Fruit fly (Drosophila melanogaster): ENCODE data around the gene CG31787.

CG31787 gene

dm6 chr2L:18305057-18305829 is 19.7 kb upstream of the CG31787 start (continued):
- TF ChIP-seq CG11695 (GFP tag; IDR thresholded peaks at IDR 0.05) (peak; percentile 41; the same call in 1 of the 3 replicates), row (GFP tag; IDR thresholded peaks at IDR 0.05) (peak; percentile 64), CG12299 (tag; optimal IDR thresholded peaks at IDR 0.05) (no peak), CG10209 (GFP tag; optimal IDR thresholded peaks at IDR 0.05) (peak; percentile 75), CG12155 (GFP tag; optimal IDR thresholded peaks at IDR 0.05) (peak; percentile 4), CG34376 (GFP tag; optimal IDR thresholded peaks at IDR 0.05) (no peak), gt (GFP tag; IDR thresholded peaks at IDR 0.05) (0 out of 2 replicates have a peak, but pooled peaks have one; percentile 30), zen (tag; optimal IDR thresholded peaks at IDR 0.05) (peak; percentile 91), CG30403 (GFP tag; optimal IDR thresholded peaks at IDR 0.05) (peak; percentile 48), D (optimal IDR thresholded peaks at IDR 0.05) (no peak), D (GFP tag; optimal IDR thresholded peaks at IDR 0.05) (peak; percentile 80), CG2116 (GFP tag; optimal IDR thresholded peaks at IDR 0.05) (peak; percentile 21), CG6689 (GFP tag; IDR thresholded peaks at IDR 0.05) (peak; percentile 79), Six4 (GFP tag; optimal IDR thresholded peaks at IDR 0.05) (peak; percentile 46), kni (GFP tag; optimal IDR thresholded peaks at IDR 0.05) (peak; percentile 75), hth (optimal IDR thresholded peaks at IDR 0.05) (peak; percentile 72), CG6813 (GFP tag; optimal IDR thresholded peaks at IDR 0.05) (peak; percentile 43), CG2678 (tag; optimal IDR thresholded peaks at IDR 0.05) (peak; percentile 79), CG1529 (GFP tag; optimal IDR thresholded peaks at IDR 0.05) (peak; percentile 30), sens (GFP tag) (peak; percentile 81), vfl (GFP tag; optimal IDR thresholded peaks at IDR 0.05) (no peak), fd96Cb (tag; optimal IDR thresholded peaks at IDR 0.05) (peak; percentile 85), CG7556 (GFP tag; optimal IDR thresholded peaks at IDR 0.05) (peak; percentile 83), lab (GFP tag; optimal IDR thresholded peaks at IDR 0.05) (peak; percentile 24), org-1 (GFP tag; optimal IDR thresholded peaks at IDR 0.05) (peak; percentile 9), CG6791 (GFP tag; IDR thresholded peaks at IDR 0.05; ENCODE audit: partially characterized antibody) (0 out of 3 replicates have a peak, but pooled peaks have one; percentile 17), tgo (GFP tag; IDR thresholded peaks at IDR 0.05) (peak; percentile 37; the same call in 1 of the 3 replicates), dmrt11E (tag; optimal IDR thresholded peaks at IDR 0.05) (peak; percentile 98), CG10959 (GFP tag; IDR thresholded peaks at IDR 0.05) (0 out of 2 replicates have a peak, but pooled peaks have one; percentile 44), ci (GFP tag; IDR thresholded peaks at IDR 0.05) (peak; percentile 5; the same call in 1 of the 3 replicates), CG8388 (GFP tag; optimal IDR thresholded peaks at IDR 0.05) (peak; percentile 69), sd (tag; optimal IDR thresholded peaks at IDR 0.05) (peak; percentile 50), CG18764 (GFP tag; optimal IDR thresholded peaks at IDR 0.05) (peak; percentile 25), Doc3 (GFP tag; IDR thresholded peaks at IDR 0.05; ENCODE audit: partially characterized antibody) (no peak), Usf (GFP tag; optimal IDR thresholded peaks at IDR 0.05) (peak; percentile 41), Oli (tag; optimal IDR thresholded peaks at IDR 0.05) (peak; percentile 71), so (GFP tag; IDR thresholded peaks at IDR 0.05) (no peak), D19A (tag; optimal IDR thresholded peaks at IDR 0.05) (peak; percentile 51), CG5245 (GFP tag; optimal IDR thresholded peaks at IDR 0.05) (no peak), CG18599 (GFP tag; optimal IDR thresholded peaks at IDR 0.05) (peak; percentile 25), nerfin-1 (tag; optimal IDR thresholded peaks at IDR 0.05) (peak; percentile 72), CG17385 (GFP tag; optimal IDR thresholded peaks at IDR 0.05) (peak; percentile 43), pzg (GFP tag; optimal IDR thresholded peaks at IDR 0.05) (no peak), CG15696 (tag; optimal IDR thresholded peaks at IDR 0.05) (peak; percentile 94), CG32772 (GFP tag; IDR thresholded peaks at IDR 0.05) (peak; percentile 36; the same call in 1 of the 2 replicates), CG10979 (tag; optimal IDR thresholded peaks at IDR 0.05) (peak; percentile 95), toy (GFP tag; IDR thresholded peaks at IDR 0.05) (no peak), chm (GFP tag; IDR thresholded peaks at IDR 0.05) (no peak; the same call in 1 of the 2 replicates), CG8924 (tag; optimal IDR thresholded peaks at IDR 0.05) (peak; percentile 76)

Data from whole organism, embryonic.